Fruit fly (Drosophila melanogaster) whole organism, embryonic: ENCODE results near the gene PsGEF.

Source experiments
- Abd-B ChIP-seq: fragments of 200-800 bp; sonication (Bioruptor generic); optimal IDR thresholded peaks from 2 replicates; lab custom pipeline; 2018; ENCODE audit warnings: missing biosample characterization, mild to moderate bottlenecking, missing genetic modification characterization, moderate library complexity
- Atf6 ChIP-seq: fragments of 200-800 bp; sonication (Bioruptor generic); IDR thresholded peaks from 2 replicates; pipeline ENCODE4 v1.3.6; 2022; ENCODE audit warnings: missing biosample characterization, missing genetic modification characterization
- BtbVII ChIP-seq: fragments of 200-800 bp; sonication (Bioruptor generic); optimal IDR thresholded peaks from 3 replicates; lab custom pipeline; 2017; ENCODE audit warnings: missing biosample characterization, mild to moderate bottlenecking, missing genetic modification characterization
- CG10565 ChIP-seq: fragments of 200-800 bp; sonication (Bioruptor generic); optimal IDR thresholded peaks from 3 replicates; lab custom pipeline; 2016; ENCODE audit warnings: missing biosample characterization, mild to moderate bottlenecking, missing genetic modification characterization
- CG10654 ChIP-seq: fragments of 200-800 bp; sonication (Bioruptor generic); optimal IDR thresholded peaks from 2 replicates; lab custom pipeline; 2016; ENCODE audit warnings: missing biosample characterization, missing genetic modification characterization
- CG11696 ChIP-seq: fragments of 200-800 bp; sonication (Bioruptor generic); IDR thresholded peaks from 2 replicates; pipeline ENCODE4 v1.3.6; 2022; ENCODE audit warnings: missing biosample characterization, missing genetic modification characterization
- CG13624 ChIP-seq: fragments of 200-800 bp; sonication (Bioruptor generic); optimal IDR thresholded peaks from 2 replicates; lab custom pipeline; 2016; ENCODE audit warnings: missing biosample characterization, missing genetic modification characterization
- CG15073 ChIP-seq: fragments of 200-800 bp; sonication (Bioruptor generic); optimal IDR thresholded peaks from 2 replicates; lab custom pipeline; 2016; ENCODE audit warnings: missing biosample characterization, missing genetic modification characterization
- CG17186 ChIP-seq: fragments of 200-800 bp; sonication (Bioruptor generic); optimal IDR thresholded peaks from 3 replicates; lab custom pipeline; 2017; ENCODE audit warnings: missing biosample characterization, missing genetic modification reagents, missing genetic modification characterization
- CG18764 ChIP-seq: fragments of 200-800 bp; sonication (Bioruptor generic); optimal IDR thresholded peaks from 3 replicates; lab custom pipeline; 2016; ENCODE audit warnings: missing biosample characterization, missing genetic modification characterization
- CG30020 ChIP-seq: fragments of 200-800 bp; optimal IDR thresholded peaks from 2 replicates; lab custom pipeline; 2019; ENCODE audit warnings: missing biosample characterization, mild to moderate bottlenecking, missing genetic modification characterization, moderate library complexity
- CG30431 ChIP-seq: fragments of 200-800 bp; sonication (Bioruptor generic); optimal IDR thresholded peaks from 2 replicates; lab custom pipeline; 2017; ENCODE audit warnings: missing biosample characterization, missing genetic modification characterization
- CG32532 ChIP-seq: fragments of 200-800 bp; sonication (Bioruptor generic); IDR thresholded peaks from 2 replicates; pipeline ENCODE4 v1.3.6; 2022; ENCODE audit warnings: missing biosample characterization, missing genetic modification characterization
- CG34376 ChIP-seq: fragments of 200-800 bp; sonication (Bioruptor generic); optimal IDR thresholded peaks from 2 replicates; lab custom pipeline; 2018; ENCODE audit warnings: missing biosample characterization, mild to moderate bottlenecking, missing genetic modification characterization
- CG3838 ChIP-seq: fragments of 200-800 bp; sonication (Bioruptor generic); optimal IDR thresholded peaks from 3 replicates; lab custom pipeline; 2016; ENCODE audit warnings: missing biosample characterization, missing genetic modification characterization
- CG4282 ChIP-seq: fragments of 200-800 bp; sonication (Bioruptor generic); optimal IDR thresholded peaks from 2 replicates; lab custom pipeline; 2016; ENCODE audit warnings: missing biosample characterization, missing genetic modification characterization
- CG4360 ChIP-seq: fragments of 200-800 bp; sonication (Bioruptor generic); IDR thresholded peaks from 2 replicates; pipeline ENCODE4 v1.3.6; 2022; ENCODE audit warnings: missing biosample characterization, missing genetic modification characterization
- CG8281 ChIP-seq: fragments of 200-800 bp; sonication (Bioruptor generic); optimal IDR thresholded peaks from 2 replicates; lab custom pipeline; 2018; ENCODE audit warnings: missing biosample characterization, mild to moderate bottlenecking, missing genetic modification characterization, moderate library complexity
- CG8290 ChIP-seq, 3 experiments: fragments of 200-800 bp; sonication (Bioruptor generic); optimal IDR thresholded peaks; 2 replicates each; lab custom pipeline; 2016 to 2019; ENCODE audit warnings: missing biosample characterization in 3 of 3, missing genetic modification characterization in 3 of 3, mild to moderate bottlenecking in 2 of 3, moderate library complexity in 1 of 3
- CG8765 ChIP-seq: fragments of 200-800 bp; sonication (Bioruptor generic); IDR thresholded peaks from 2 replicates; pipeline ENCODE4 v1.3.6; 2022; ENCODE audit warnings: missing biosample characterization, missing genetic modification characterization
- CTCF ChIP-seq: fragments of 200-800 bp; sonication (Bioruptor generic); optimal IDR thresholded peaks from 2 replicates; lab custom pipeline; 2017; ENCODE audit warnings: missing biosample characterization, mild to moderate bottlenecking, missing genetic modification characterization, moderate library complexity
- Deaf1 ChIP-seq: fragments of 200-800 bp; optimal IDR thresholded peaks from 3 replicates; lab custom pipeline; 2019; ENCODE audit warnings: missing biosample characterization, mild to moderate bottlenecking, missing genetic modification characterization, moderate library complexity
- Fer1 ChIP-seq: fragments of 200-800 bp; sonication (Bioruptor generic); optimal IDR thresholded peaks from 2 replicates; lab custom pipeline; 2017; ENCODE audit warnings: missing biosample characterization, mild to moderate bottlenecking, missing genetic modification characterization
- Gug ChIP-seq: fragments of 200-800 bp; sonication (Bioruptor generic); IDR thresholded peaks from 4 replicates; pipeline ENCODE4 v1.3.6; 2022; ENCODE audit warnings: missing biosample characterization, missing genetic modification characterization
- HmgZ ChIP-seq: fragments of 200-800 bp; sonication (Bioruptor generic); optimal IDR thresholded peaks from 2 replicates; lab custom pipeline; 2018; ENCODE audit warnings: missing biosample characterization, mild to moderate bottlenecking, missing genetic modification characterization
- Hr78 ChIP-seq, 2 experiments: fragments of 200-800 bp in 1 of 2; fragments of >200 bp in 1 of 2; sonication (Bioruptor generic) in 1 of 2; optimal IDR thresholded peaks; 2 replicates each; lab custom pipeline; 2017 to 2019; ENCODE audit warnings: missing biosample characterization in 2 of 2, missing genetic modification characterization in 2 of 2, mild to moderate bottlenecking in 1 of 2, moderate library complexity in 1 of 2
- Med ChIP-seq: fragments of 200-800 bp; sonication (Bioruptor generic); peaks from one replicate; lab custom pipeline; 2016; ENCODE audit warnings: missing biosample characterization, missing genetic modification characterization, mild to moderate bottlenecking, inconsistent platforms, moderate library complexity
- Opbp ChIP-seq: fragments of 200-800 bp; sonication (Bioruptor generic); IDR thresholded peaks from 3 replicates; pipeline ENCODE4 v1.3.6; 2022; ENCODE audit warnings: missing biosample characterization, missing genetic modification characterization; ENCODE audit not compliant: partially characterized antibody
- Sox102F ChIP-seq: fragments of 200-800 bp; sonication (Bioruptor generic); optimal IDR thresholded peaks from 2 replicates; lab custom pipeline; 2018; ENCODE audit warnings: missing biosample characterization, mild to moderate bottlenecking, missing genetic modification characterization, moderate library complexity
- Ssrp ChIP-seq: fragments of 200-800 bp; sonication (Bioruptor generic); optimal IDR thresholded peaks from 2 replicates; lab custom pipeline; 2018; ENCODE audit warnings: missing biosample characterization, mild to moderate bottlenecking, missing genetic modification characterization, moderate library complexity
- Trl ChIP-seq, 3 experiments: fragments of >200 bp in 2 of 3; fragments of 200-800 bp in 1 of 3; sonication (Bioruptor generic) in 1 of 3; optimal IDR thresholded peaks; 2 replicates in 1 of 3; 3 replicates in 2 of 3; lab custom pipeline; 2016 to 2017; ENCODE audit warnings: missing biosample characterization in 1 of 3, missing genetic modification characterization in 1 of 3
- bigmax ChIP-seq: fragments of 200-800 bp; sonication (Bioruptor generic); optimal IDR thresholded peaks from 2 replicates; lab custom pipeline; 2018; ENCODE audit warnings: missing biosample characterization, mild to moderate bottlenecking, missing genetic modification characterization
- caup ChIP-seq: fragments of 200-800 bp; sonication (Bioruptor generic); optimal IDR thresholded peaks from 3 replicates; lab custom pipeline; 2017; ENCODE audit warnings: missing biosample characterization, mild to moderate bottlenecking, missing genetic modification characterization, moderate library complexity; ENCODE audit not compliant: severe bottlenecking
- cwo ChIP-seq: fragments of 200-800 bp; sonication (Bioruptor generic); optimal IDR thresholded peaks from 3 replicates; lab custom pipeline; 2017; ENCODE audit warnings: missing biosample characterization, missing genetic modification characterization, mild to moderate bottlenecking, moderate library complexity, missing genetic modification reagents
- exex ChIP-seq: fragments of 200-800 bp; sonication (Bioruptor generic); optimal IDR thresholded peaks from 4 replicates; lab custom pipeline; 2018; ENCODE audit warnings: missing biosample characterization, mild to moderate bottlenecking, missing genetic modification characterization, moderate library complexity
- ftz-f1 ChIP-seq: fragments of 200-800 bp; sonication (Bioruptor generic); optimal IDR thresholded peaks from 2 replicates; lab custom pipeline; 2016; ENCODE audit warnings: missing biosample characterization, missing genetic modification characterization
- grn ChIP-seq: fragments of 200-800 bp; sonication (Bioruptor generic); optimal IDR thresholded peaks from 3 replicates; lab custom pipeline; 2017; ENCODE audit warnings: missing biosample characterization, missing genetic modification characterization
- gro ChIP-seq: fragments of 200-800 bp; sonication (Bioruptor generic); optimal IDR thresholded peaks from 2 replicates; lab custom pipeline; 2016; ENCODE audit warnings: missing biosample characterization, missing genetic modification characterization
- ind ChIP-seq: fragments of 200-800 bp; sonication (Bioruptor generic); optimal IDR thresholded peaks from 3 replicates; lab custom pipeline; 2016; ENCODE audit warnings: missing biosample characterization, missing genetic modification characterization
- klu ChIP-seq: fragments of 200-800 bp; sonication (Bioruptor generic); IDR thresholded peaks from 2 replicates; pipeline ENCODE4 v1.3.6; 2022; ENCODE audit warnings: missing biosample characterization, missing genetic modification characterization
- lab ChIP-seq: fragments of 200-800 bp; sonication (Bioruptor generic); optimal IDR thresholded peaks from 3 replicates; lab custom pipeline; 2017; ENCODE audit warnings: missing biosample characterization, missing genetic modification characterization, mild to moderate bottlenecking, moderate library complexity, missing genetic modification reagents
- mirr ChIP-seq: fragments of 200-800 bp; sonication (Bioruptor generic); optimal IDR thresholded peaks from 3 replicates; lab custom pipeline; 2018; ENCODE audit warnings: missing biosample characterization, mild to moderate bottlenecking, missing genetic modification characterization
- phol ChIP-seq: fragments of 200-800 bp; sonication (Bioruptor generic); optimal IDR thresholded peaks from 3 replicates; lab custom pipeline; 2018; ENCODE audit warnings: missing biosample characterization, mild to moderate bottlenecking, missing genetic modification characterization, moderate library complexity
- ranshi ChIP-seq: fragments of 200-800 bp; sonication (Bioruptor generic); IDR thresholded peaks from 2 replicates; pipeline ENCODE4 v1.3.6; 2022; ENCODE audit warnings: missing biosample characterization, missing genetic modification characterization
- schlank ChIP-seq: fragments of 200-800 bp; sonication (Bioruptor generic); optimal IDR thresholded peaks from 2 replicates; lab custom pipeline; 2018; ENCODE audit warnings: missing biosample characterization, mild to moderate bottlenecking, missing genetic modification characterization
- sd ChIP-seq: fragments of 200-800 bp; sonication (Bioruptor generic); optimal IDR thresholded peaks from 3 replicates; lab custom pipeline; 2018; ENCODE audit warnings: missing biosample characterization, mild to moderate bottlenecking, missing genetic modification characterization, moderate library complexity
- sqz ChIP-seq: fragments of 200-800 bp; sonication (Bioruptor generic); optimal IDR thresholded peaks from 3 replicates; lab custom pipeline; 2018; ENCODE audit warnings: missing biosample characterization, mild to moderate bottlenecking, missing genetic modification characterization
- sug ChIP-seq: fragments of 200-800 bp; optimal IDR thresholded peaks from 2 replicates; lab custom pipeline; 2019; ENCODE audit warnings: missing biosample characterization, mild to moderate bottlenecking, missing genetic modification characterization, moderate library complexity
- tup ChIP-seq: fragments of 200-800 bp; sonication (Bioruptor generic); optimal IDR thresholded peaks from 2 replicates; lab custom pipeline; 2016; ENCODE audit warnings: missing biosample characterization, mild to moderate bottlenecking, missing genetic modification characterization, moderate library complexity
- vfl ChIP-seq: fragments of 200-800 bp; sonication (Bioruptor generic); optimal IDR thresholded peaks from 2 replicates; lab custom pipeline; 2016; ENCODE audit warnings: missing biosample characterization, missing genetic modification characterization

The PsGEF gene

dm6 chrX:2355531-2355986 is 31.9 kb downstream of the PsGEF start:
- TF ChIP-seq BtbVII (GFP tag; lab: Kevin White, UChicago) (no peak), Med (GFP tag; lab: Kevin White, UChicago) (peak; percentile 5), Hr78 (GFP tag; optimal IDR thresholded peaks at IDR 0.05; lab: Kevin White, UChicago) (peak in 1 of 2 experiments; percentile 41), gro (GFP tag; lab: Kevin White, UChicago) (no peak), phol (tag; lab: Kevin White, UChicago) (no peak), sug (tag; lab: Kevin White, UChicago) (peak; percentile 76), CG15073 (peak; percentile 16), caup (GFP tag; lab: Kevin White, UChicago) (peak; percentile 41), mirr (peak; percentile 73), sd (peak; percentile 95), CG11696 (GFP tag; lab: Robert Waterston, UW) (peak; percentile 59), Fer1 (GFP tag; lab: Kevin White, UChicago) (no peak), CG8765 (no peak), HmgZ (peak; percentile 11), CG10565 (no peak), cwo (peak; percentile 80), bigmax (GFP tag; lab: Kevin White, UChicago) (peak; percentile 20), lab (GFP tag; lab: Kevin White, UChicago) (peak; percentile 47), CG34376 (GFP tag; lab: Kevin White, UChicago) (peak; percentile 76), Atf6 (0 out of 2 replicates have a peak, but pooled peaks have one; percentile 8), CG8290 (GFP tag; optimal IDR thresholded peaks at IDR 0.05; lab: Kevin White, UChicago) (no peak), CG8290 (tag; optimal IDR thresholded peaks at IDR 0.05; lab: Kevin White, UChicago) (peak in 1 of 2 experiments; percentile 23), exex (tag; lab: Kevin White, UChicago) (peak; percentile 90), Abd-B (GFP tag; lab: Kevin White, UChicago) (no peak), Gug (GFP tag; lab: Robert Waterston, UW) (no peak), Deaf1 (tag; lab: Kevin White, UChicago) (peak; percentile 15), ftz-f1 (GFP tag; lab: Kevin White, UChicago) (peak; percentile 59), grn (peak; percentile 95)

- TF ChIP-seq schlank (tag; lab: Kevin White, UChicago) (no peak), CG3838 (GFP tag; lab: Kevin White, UChicago) (no peak), klu (GFP tag; lab: Robert Waterston, UW) (no peak), CG32532 (peak; percentile 10; the same call in 1 of the 2 replicates), Opbp (GFP tag; lab: Robert Waterston, UW) (no peak), CG10654 (GFP tag; lab: Kevin White, UChicago) (no peak), exex (tag; lab: Kevin White, UChicago) (peak; percentile 23), CG30020 (tag; lab: Kevin White, UChicago) (no peak), lab (GFP tag; lab: Kevin White, UChicago) (peak; percentile 24), vfl (GFP tag; lab: Kevin White, UChicago) (no peak), Trl (optimal IDR thresholded peaks at IDR 0.05; lab: Kevin White, UChicago) (peak in 1 of 2 experiments; percentile 64), Trl (GFP tag; optimal IDR thresholded peaks at IDR 0.05; lab: Kevin White, UChicago) (no peak), ranshi (no peak), CG18764 (GFP tag; lab: Kevin White, UChicago) (no peak), Ssrp (no peak), Sox102F (no peak), CG13624 (GFP tag; lab: Kevin White, UChicago) (no peak), tup (GFP tag; lab: Kevin White, UChicago) (no peak), CG8281 (tag; lab: Kevin White, UChicago) (no peak), ind (GFP tag; lab: Kevin White, UChicago) (no peak), CG17186 (GFP tag; lab: Kevin White, UChicago) (no peak), CG4282 (GFP tag; lab: Kevin White, UChicago) (no peak), CTCF (GFP tag; lab: Kevin White, UChicago) (no peak), CG30431 (GFP tag; lab: Kevin White, UChicago) (no peak), sqz (GFP tag; lab: Kevin White, UChicago) (no peak), CG4360 (no peak)
Measured at dm6 chrX:2354169-2354568, 33.3 kb downstream of the PsGEF start.
